Fruit fly (Drosophila melanogaster) whole organism, embryonic: ENCODE measurements around the gene zf30C.

Experiments
- Atf6 ChIP-seq: fragments of 200-800 bp; sonication (Bioruptor generic); IDR thresholded peaks from 2 replicates; pipeline ENCODE4 v1.3.6; 2022; ENCODE audit warnings: missing biosample characterization, missing genetic modification characterization
- Bgb ChIP-seq: fragments of 200-800 bp; sonication (Bioruptor generic); IDR thresholded peaks from 2 replicates; pipeline ENCODE4 v1.3.6; 2022; ENCODE audit warnings: missing biosample characterization, missing genetic modification characterization; ENCODE audit not compliant: partially characterized antibody
- CG11456 ChIP-seq: fragments of 200-800 bp; sonication (Bioruptor generic); IDR thresholded peaks from 3 replicates; pipeline ENCODE4 v1.3.6; 2022; ENCODE audit warnings: missing biosample characterization, missing genetic modification characterization
- CG11560 ChIP-seq: fragments of 200-800 bp; sonication (Bioruptor generic); IDR thresholded peaks from 3 replicates; pipeline ENCODE4 v1.3.6; 2022; ENCODE audit warnings: missing biosample characterization, missing genetic modification characterization
- CG12769 ChIP-seq: fragments of 200-800 bp; sonication (Bioruptor generic); optimal IDR thresholded peaks from 2 replicates; lab custom pipeline; 2019; ENCODE audit warnings: missing biosample characterization, mild to moderate bottlenecking, missing genetic modification characterization, moderate library complexity
- CG13624 ChIP-seq: fragments of 200-800 bp; sonication (Bioruptor generic); optimal IDR thresholded peaks from 2 replicates; lab custom pipeline; 2016; ENCODE audit warnings: missing biosample characterization, missing genetic modification characterization
- CG14014 ChIP-seq: fragments of 200-800 bp; sonication (Bioruptor generic); IDR thresholded peaks from 2 replicates; pipeline ENCODE4 v1.3.6; 2022; ENCODE audit warnings: missing biosample characterization, missing genetic modification characterization
- CG14441 ChIP-seq: fragments of 200-800 bp; sonication (Bioruptor generic); IDR thresholded peaks from 2 replicates; pipeline ENCODE4 v1.3.6; 2022; ENCODE audit warnings: missing biosample characterization, missing genetic modification characterization
- CG14667 ChIP-seq: fragments of 200-800 bp; sonication (Bioruptor generic); IDR thresholded peaks from 2 replicates; pipeline ENCODE4 v1.3.6; 2022; ENCODE audit warnings: missing biosample characterization, missing genetic modification characterization
- CG15479 ChIP-seq: fragments of 200-800 bp; sonication (Bioruptor generic); optimal IDR thresholded peaks from 3 replicates; lab custom pipeline; 2019; ENCODE audit warnings: missing biosample characterization, mild to moderate bottlenecking, missing genetic modification characterization, moderate library complexity
- CG15601 ChIP-seq: fragments of 200-800 bp; sonication (Bioruptor generic); optimal IDR thresholded peaks from 3 replicates; lab custom pipeline; 2019; ENCODE audit warnings: missing biosample characterization, mild to moderate bottlenecking, missing genetic modification characterization, moderate library complexity
- CG16813 ChIP-seq: fragments of 200-800 bp; sonication (Bioruptor generic); IDR thresholded peaks from 3 replicates; pipeline ENCODE4 v1.3.6; 2022; ENCODE audit warnings: missing biosample characterization, missing genetic modification characterization; ENCODE audit not compliant: partially characterized antibody
- CG17385 ChIP-seq: fragments of 200-800 bp; sonication (Bioruptor generic); optimal IDR thresholded peaks from 3 replicates; lab custom pipeline; 2018; ENCODE audit warnings: missing biosample characterization, mild to moderate bottlenecking, missing genetic modification characterization
- CG17912 ChIP-seq: fragments of 200-800 bp; sonication (Bioruptor generic); optimal IDR thresholded peaks from 2 replicates; lab custom pipeline; 2018; ENCODE audit warnings: missing biosample characterization, mild to moderate bottlenecking, missing genetic modification characterization
- CG1792 ChIP-seq: fragments of 200-800 bp; sonication (Bioruptor generic); optimal IDR thresholded peaks from 2 replicates; lab custom pipeline; 2016; ENCODE audit warnings: missing biosample characterization, missing genetic modification characterization
- CG18011 ChIP-seq: fragments of 200-800 bp; sonication (Bioruptor generic); optimal IDR thresholded peaks from 2 replicates; lab custom pipeline; 2017; ENCODE audit warnings: missing biosample characterization, missing genetic modification characterization, mild to moderate bottlenecking, moderate library complexity, missing genotype
- CG31441 ChIP-seq: fragments of 200-800 bp; sonication (Bioruptor generic); IDR thresholded peaks from 2 replicates; pipeline ENCODE4 v1.3.6; 2022; ENCODE audit warnings: missing biosample characterization, missing genetic modification characterization
- CG3163 ChIP-seq: fragments of 200-800 bp; sonication (Bioruptor generic); optimal IDR thresholded peaks from 3 replicates; lab custom pipeline; 2016; ENCODE audit warnings: missing biosample characterization, missing genetic modification characterization
- CG32767 ChIP-seq: fragments of 200-800 bp; sonication (Bioruptor generic); IDR thresholded peaks from 2 replicates; pipeline ENCODE4 v1.3.6; 2022; ENCODE audit warnings: missing biosample characterization, missing genetic modification characterization
- CG3847 ChIP-seq: fragments of 200-800 bp; sonication (Bioruptor generic); IDR thresholded peaks from 2 replicates; pipeline ENCODE4 v1.3.6; 2022; ENCODE audit warnings: missing biosample characterization, missing genetic modification characterization
- CG3995 ChIP-seq: fragments of 200-800 bp; sonication (Bioruptor generic); optimal IDR thresholded peaks from 3 replicates; lab custom pipeline; 2016; ENCODE audit warnings: missing biosample characterization, missing genetic modification characterization
- CG4404 ChIP-seq: fragments of 200-800 bp; sonication (Bioruptor generic); IDR thresholded peaks from 2 replicates; pipeline ENCODE4 v1.3.6; 2022; ENCODE audit warnings: missing biosample characterization, missing genetic modification characterization
- CG4617 ChIP-seq: fragments of 200-800 bp; sonication (Bioruptor generic); optimal IDR thresholded peaks from 3 replicates; lab custom pipeline; 2016; ENCODE audit warnings: missing biosample characterization, missing genetic modification characterization, borderline replicate concordance
- CG4707 ChIP-seq: fragments of 200-800 bp; sonication (Bioruptor generic); optimal IDR thresholded peaks from 2 replicates; lab custom pipeline; 2018; ENCODE audit warnings: missing biosample characterization, mild to moderate bottlenecking, missing genetic modification characterization, moderate library complexity
- CG6689 ChIP-seq: fragments of 200-800 bp; sonication (Bioruptor generic); IDR thresholded peaks from 2 replicates; pipeline ENCODE4 v1.3.6; 2022; ENCODE audit warnings: missing biosample characterization, missing genetic modification characterization
- CG6765 ChIP-seq: fragments of 200-800 bp; sonication (Bioruptor generic); optimal IDR thresholded peaks from 3 replicates; lab custom pipeline; 2017; ENCODE audit warnings: missing biosample characterization, mild to moderate bottlenecking, missing genetic modification characterization
- CG6813 ChIP-seq: fragments of 200-800 bp; sonication (Bioruptor generic); optimal IDR thresholded peaks from 2 replicates; lab custom pipeline; 2017; ENCODE audit warnings: missing biosample characterization, missing genetic modification characterization, mild to moderate bottlenecking, moderate library complexity, missing genetic modification reagents
- CG7745 ChIP-seq: fragments of 200-800 bp; sonication (Bioruptor generic); optimal IDR thresholded peaks from 2 replicates; lab custom pipeline; 2018; ENCODE audit warnings: missing biosample characterization, mild to moderate bottlenecking, missing genetic modification characterization, moderate library complexity
- CG7928 ChIP-seq: fragments of 200-800 bp; sonication (Bioruptor generic); optimal IDR thresholded peaks from 2 replicates; lab custom pipeline; 2017; ENCODE audit warnings: missing biosample characterization, mild to moderate bottlenecking, missing genetic modification characterization
- CHES-1-like ChIP-seq: fragments of 200-800 bp; sonication (Bioruptor generic); optimal IDR thresholded peaks from 2 replicates; lab custom pipeline; 2016; ENCODE audit warnings: missing biosample characterization, missing genetic modification characterization
- Deaf1 ChIP-seq: fragments of 200-800 bp; optimal IDR thresholded peaks from 3 replicates; lab custom pipeline; 2019; ENCODE audit warnings: missing biosample characterization, mild to moderate bottlenecking, missing genetic modification characterization, moderate library complexity
- Ets65A ChIP-seq: fragments of 200-800 bp; sonication (Bioruptor generic); peaks from one replicate; lab custom pipeline; 2016; ENCODE audit warnings: missing biosample characterization, missing genetic modification characterization
- HLH4C ChIP-seq: fragments of 200-800 bp; sonication (Bioruptor generic); IDR thresholded peaks from 3 replicates; pipeline ENCODE4 v1.3.6; 2022; ENCODE audit warnings: missing biosample characterization, missing genetic modification characterization; ENCODE audit not compliant: partially characterized antibody
- Jarid2 ChIP-seq: fragments of 200-800 bp; sonication (Bioruptor generic); optimal IDR thresholded peaks from 3 replicates; lab custom pipeline; 2017; ENCODE audit warnings: mild to moderate bottlenecking, missing biosample characterization, missing genetic modification reagents, missing genetic modification characterization
- Kr ChIP-seq: fragments of 200-800 bp; sonication (Bioruptor generic); optimal IDR thresholded peaks from 2 replicates; lab custom pipeline; 2017; ENCODE audit warnings: missing biosample characterization, mild to moderate bottlenecking, missing genetic modification characterization
- Mrtf ChIP-seq: fragments of 200-800 bp; sonication (Bioruptor generic); IDR thresholded peaks from 3 replicates; pipeline ENCODE4 v1.3.6; 2022; ENCODE audit warnings: missing biosample characterization, missing genetic modification characterization
- Neu2 ChIP-seq: fragments of 200-800 bp; sonication (Bioruptor generic); optimal IDR thresholded peaks from 3 replicates; lab custom pipeline; 2016; ENCODE audit warnings: missing biosample characterization, missing genetic modification characterization, borderline replicate concordance
- NfI ChIP-seq: fragments of 200-800 bp; sonication (Bioruptor generic); optimal IDR thresholded peaks from 3 replicates; lab custom pipeline; 2018; ENCODE audit warnings: missing biosample characterization, mild to moderate bottlenecking, missing genetic modification characterization, moderate library complexity
- Oaz ChIP-seq: fragments of 200-800 bp; sonication (Bioruptor generic); IDR thresholded peaks from 2 replicates; pipeline ENCODE4 v1.3.6; 2022; ENCODE audit warnings: missing biosample characterization, missing genetic modification characterization
- TFAM ChIP-seq: fragments of 200-800 bp; sonication (Bioruptor generic); optimal IDR thresholded peaks from 2 replicates; lab custom pipeline; 2017; ENCODE audit warnings: missing biosample characterization, missing genetic modification characterization, inconsistent platforms
- jumu ChIP-seq: fragments of 200-800 bp; sonication (Bioruptor generic); optimal IDR thresholded peaks from 3 replicates; lab custom pipeline; 2016; ENCODE audit warnings: missing biosample characterization, missing genetic modification characterization
- lilli ChIP-seq: fragments of 200-800 bp; sonication (Bioruptor generic); optimal IDR thresholded peaks from 3 replicates; lab custom pipeline; 2016; ENCODE audit warnings: missing biosample characterization, missing genetic modification characterization
- mld ChIP-seq: fragments of 200-800 bp; sonication (Bioruptor generic); IDR thresholded peaks from 3 replicates; pipeline ENCODE4 v1.3.6; 2022; ENCODE audit warnings: missing biosample characterization, missing genetic modification characterization; ENCODE audit not compliant: partially characterized antibody
- onecut ChIP-seq: fragments of 200-800 bp; sonication (Bioruptor generic); IDR thresholded peaks from 2 replicates; pipeline ENCODE4 v1.3.6; 2022; ENCODE audit warnings: missing biosample characterization, missing genetic modification characterization
- pb ChIP-seq: fragments of 200-800 bp; sonication (Bioruptor generic); optimal IDR thresholded peaks from 3 replicates; lab custom pipeline; 2016; ENCODE audit warnings: missing biosample characterization, missing genetic modification characterization
- pnt ChIP-seq: fragments of 200-800 bp; sonication (Bioruptor generic); optimal IDR thresholded peaks from 3 replicates; lab custom pipeline; 2016; ENCODE audit warnings: missing biosample characterization, missing genetic modification characterization
- ranshi ChIP-seq: fragments of 200-800 bp; sonication (Bioruptor generic); IDR thresholded peaks from 2 replicates; pipeline ENCODE4 v1.3.6; 2022; ENCODE audit warnings: missing biosample characterization, missing genetic modification characterization
- repo ChIP-seq: fragments of 200-800 bp; sonication (Bioruptor generic); optimal IDR thresholded peaks from 2 replicates; lab custom pipeline; 2016; ENCODE audit warnings: missing biosample characterization, missing genetic modification characterization
- row ChIP-seq: fragments of 200-800 bp; sonication (Bioruptor generic); IDR thresholded peaks from 3 replicates; pipeline ENCODE4 v1.3.6; 2022; ENCODE audit warnings: missing biosample characterization, missing genetic modification characterization
- tio ChIP-seq: fragments of 200-800 bp; sonication (Bioruptor generic); optimal IDR thresholded peaks from 2 replicates; lab custom pipeline; 2017; ENCODE audit warnings: missing biosample characterization, missing genetic modification characterization, inconsistent platforms
- twi ChIP-seq: fragments of 200-800 bp; optimal IDR thresholded peaks from 2 replicates; lab custom pipeline; 2019; ENCODE audit warnings: missing biosample characterization, mild to moderate bottlenecking, missing genetic modification characterization, moderate library complexity

The zf30C gene

DNA sequence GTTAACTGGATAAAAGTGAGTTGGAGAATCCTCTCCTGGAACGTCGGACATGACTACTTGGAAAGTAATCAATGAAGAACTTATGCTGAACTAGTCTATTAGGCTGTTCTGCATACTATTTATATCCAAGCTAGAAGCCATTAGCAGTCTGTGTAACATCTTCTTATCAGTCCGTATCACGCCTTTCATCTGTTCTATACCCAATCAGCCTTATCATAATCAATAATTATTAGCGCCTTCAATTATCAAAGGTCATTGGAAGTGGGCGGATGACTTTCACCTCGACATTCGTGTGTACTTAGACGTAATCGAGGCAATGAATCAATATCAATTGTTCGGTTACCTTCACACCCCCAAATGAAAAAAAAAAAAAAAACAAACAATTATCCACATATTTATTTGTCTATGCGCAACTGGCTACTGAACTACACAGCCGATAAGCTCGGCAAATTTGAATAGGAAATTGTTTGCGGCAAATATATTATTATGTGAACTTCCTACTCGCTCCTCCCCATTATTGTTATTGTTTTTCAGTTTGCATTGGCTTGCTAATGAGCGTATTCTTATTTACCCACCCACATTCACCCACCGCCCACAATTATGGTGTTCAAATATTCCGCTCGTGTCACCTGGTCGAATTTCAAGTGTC lies 17.0 kb downstream of the zf30C start, which contains the start of the genes ppk11 and ppk16 (continued):
- TF ChIP-seq pb (GFP tag; lab: Kevin White, UChicago) (no peak), HLH4C (no peak), row (GFP tag; lab: Robert Waterston, UW) (no peak), Jarid2 (GFP tag; lab: Kevin White, UChicago) (no peak), CG14441 (GFP tag; lab: Robert Waterston, UW) (no peak), CG13624 (no peak), CG6689 (no peak), CG16813 (GFP tag; lab: Robert Waterston, UW) (no peak), Oaz (GFP tag; lab: Robert Waterston, UW) (no peak), TFAM (no peak), CG3847 (GFP tag; lab: Robert Waterston, UW) (no peak), CG7745 (tag; lab: Kevin White, UChicago) (no peak), Mrtf (GFP tag; lab: Robert Waterston, UW) (no peak), lilli (no peak), CG14014 (GFP tag; lab: Robert Waterston, UW) (peak; percentile 22; the same call in 1 of the 2 replicates), Ets65A (GFP tag; lab: Kevin White, UChicago) (no peak), Deaf1 (tag; lab: Kevin White, UChicago) (no peak), CG4617 (GFP tag; lab: Kevin White, UChicago) (no peak), CG4707 (no peak), mld (GFP tag; lab: Robert Waterston, UW) (no peak), CG32767 (GFP tag; lab: Robert Waterston, UW) (no peak), Kr (GFP tag; lab: Kevin White, UChicago) (no peak), pnt (GFP tag; lab: Kevin White, UChicago) (peak; percentile 15), ranshi (GFP tag; lab: Robert Waterston, UW) (no peak), twi (tag; lab: Kevin White, UChicago) (no peak), tio (GFP tag; lab: Kevin White, UChicago) (peak; percentile 30), CG11560 (tag; lab: Robert Waterston, UW) (no peak), CG12769 (tag; lab: Kevin White, UChicago) (no peak), CG31441 (no peak), Bgb (GFP tag; lab: Robert Waterston, UW) (no peak), Atf6 (no peak; the same call in 1 of the 2 replicates), CG17912 (no peak), CG6813 (GFP tag; lab: Kevin White, UChicago) (peak; percentile 46), CHES-1-like (GFP tag; lab: Kevin White, UChicago) (peak; percentile 26), CG3163 (GFP tag; lab: Kevin White, UChicago) (no peak), repo (GFP tag; lab: Kevin White, UChicago) (no peak), jumu (GFP tag; lab: Kevin White, UChicago) (no peak), Neu2 (no peak), onecut (no peak), CG17385 (GFP tag; lab: Kevin White, UChicago) (no peak), NfI (GFP tag; lab: Kevin White, UChicago) (no peak), CG7928 (no peak), CG1792 (GFP tag; lab: Kevin White, UChicago) (peak; percentile 37), CG11456 (GFP tag; lab: Robert Waterston, UW) (no peak), CG3995 (GFP tag; lab: Kevin White, UChicago) (no peak), CG15601 (tag; lab: Kevin White, UChicago) (no peak), CG6765 (no peak), CG18011 (GFP tag; lab: Kevin White, UChicago) (peak; percentile 4), CG4404 (GFP tag; lab: Robert Waterston, UW) (no peak), CG15479 (GFP tag; lab: Kevin White, UChicago) (no peak), CG14667 (GFP tag; lab: Robert Waterston, UW) (no peak)
